Worm (Caenorhabditis elegans): ENCODE results near the gene T12G3.6.

T12G3.6 gene

DNA sequence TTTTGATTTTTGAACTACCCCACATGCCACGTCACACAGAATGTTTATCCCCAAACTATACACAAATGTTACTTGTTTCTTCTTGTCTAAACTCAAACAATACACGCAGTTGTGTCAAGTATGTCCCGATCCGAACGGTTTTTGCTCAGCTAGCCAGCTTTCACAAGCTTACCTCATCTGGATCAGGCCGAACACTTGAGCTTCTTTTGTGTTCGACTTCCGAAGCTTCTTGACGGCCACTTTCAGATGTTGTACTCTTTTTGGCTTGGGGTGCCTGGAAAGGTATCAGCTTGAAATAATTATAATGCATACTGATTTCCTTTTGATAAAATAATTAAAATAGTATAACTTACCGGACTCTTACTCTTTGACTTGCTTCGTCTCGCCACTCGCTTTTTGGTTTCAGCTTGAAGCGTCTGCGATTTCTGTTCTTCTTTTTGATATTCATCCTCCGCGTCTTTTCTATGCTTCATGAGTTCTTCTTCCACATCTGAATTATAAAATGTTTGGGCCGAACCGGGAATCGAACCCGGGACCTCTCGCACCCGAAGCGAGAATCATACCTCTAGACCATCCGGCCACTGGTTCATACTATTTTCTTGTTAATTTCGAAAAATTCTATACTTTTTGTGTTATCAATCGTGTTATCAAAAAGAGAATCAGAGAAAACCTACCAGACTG, 25.8 kb downstream of the T12G3.6 start:
- TF ChIP-seq ham-2 (GFP tag; optimal IDR thresholded peaks at IDR 0.05) (no peak), lin-13 (tag; optimal IDR thresholded peaks at IDR 0.05) (no peak), pha-4 (tag; optimal IDR thresholded peaks at IDR 0.05) (no peak), lsy-2 (tag; optimal IDR thresholded peaks at IDR 0.05) (no peak), nhr-28 (tag; optimal IDR thresholded peaks at IDR 0.05) (no peak), ceh-43 (GFP tag; optimal IDR thresholded peaks at IDR 0.05) (no peak), nhr-76 (tag; optimal IDR thresholded peaks at IDR 0.05) (no peak), unc-39 (tag; optimal IDR thresholded peaks at IDR 0.05) (no peak)

DNA sequence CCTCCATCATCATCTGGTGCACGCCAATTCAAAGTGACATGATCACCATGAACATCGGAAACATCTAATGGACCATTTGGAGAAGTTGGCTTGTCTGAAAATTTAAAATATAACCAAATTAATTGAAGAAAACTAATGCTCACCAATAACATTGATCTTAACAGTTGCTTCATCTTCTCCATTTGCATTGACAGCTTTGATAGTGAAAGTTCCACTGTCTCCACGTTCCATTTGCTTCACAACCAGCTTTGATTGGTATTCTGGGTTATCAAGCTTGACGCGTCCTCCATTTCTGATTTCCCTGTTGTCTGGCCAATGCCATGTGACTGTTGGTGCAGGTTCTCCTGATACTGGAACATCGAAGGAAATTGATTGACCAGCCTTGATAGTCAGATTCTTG, 44.7 kb downstream of the T12G3.6 start:
- no peak for TF ChIP-seq bed-3 (GFP tag; optimal IDR thresholded peaks at IDR 0.05)
- no peak for TF ChIP-seq elt-1 (tag; optimal IDR thresholded peaks at IDR 0.05; ENCODE audit: borderline replicate concordance, insufficient read depth)
- no peak for TF ChIP-seq flh-1 (GFP tag; optimal IDR thresholded peaks at IDR 0.05)
- no peak for TF ChIP-seq ces-1 (GFP tag; optimal IDR thresholded peaks at IDR 0.05)
- TF ChIP-seq nhr-76 (tag; optimal IDR thresholded peaks at IDR 0.05): no peak
- TF ChIP-seq nhr-28 (tag; optimal IDR thresholded peaks at IDR 0.05): no peak
- no peak for TF ChIP-seq zip-8 (tag; optimal IDR thresholded peaks at IDR 0.05)
- TF ChIP-seq sem-2 (GFP tag; optimal IDR thresholded peaks at IDR 0.05): no peak
- TF ChIP-seq ceh-43 (GFP tag; optimal IDR thresholded peaks at IDR 0.05): no peak
- no peak for TF ChIP-seq mls-2 (tag; optimal IDR thresholded peaks at IDR 0.05)
- TF ChIP-seq mab-5 (tag; optimal IDR thresholded peaks at IDR 0.05): no peak
- no peak for TF ChIP-seq nhr-12 (tag; optimal IDR thresholded peaks at IDR 0.05)
- TF ChIP-seq ceh-39 (tag; optimal IDR thresholded peaks at IDR 0.05): no peak
- no peak for TF ChIP-seq tbx-8 (GFP tag; optimal IDR thresholded peaks at IDR 0.05)

Measured in whole organism, mixed stage, embryonic.